Worm (Caenorhabditis elegans): ENCODE measurements around the gene npp-9.

Gene npp-9

DNA sequence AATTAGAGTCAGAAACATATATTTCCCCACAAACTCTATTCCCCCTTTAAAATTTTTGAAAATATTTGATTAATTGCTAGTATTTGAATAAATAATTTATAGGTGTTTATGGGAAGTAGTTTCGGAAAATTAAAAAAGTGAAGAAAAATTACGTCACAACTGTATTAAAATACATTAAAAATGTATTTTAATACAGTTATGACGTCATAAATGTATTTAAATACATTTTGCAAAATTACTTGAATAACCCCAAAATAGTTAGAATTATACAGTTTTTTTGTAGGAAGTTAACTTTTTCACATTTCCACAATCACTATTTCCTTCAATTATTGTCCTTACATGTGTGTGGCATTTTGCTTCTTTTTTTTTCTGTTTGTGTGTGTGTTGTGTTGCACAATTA lies 9.2 kb upstream of the npp-9 start:
- no peak for TF ChIP-seq ceh-16 (tag; optimal IDR thresholded peaks at IDR 0.05)
- no peak for TF ChIP-seq gmeb-1 (tag; optimal IDR thresholded peaks at IDR 0.05)
- no peak for TF ChIP-seq sma-3 (GFP tag; optimal IDR thresholded peaks at IDR 0.05)
- no peak for TF ChIP-seq mbf-1 (tag; optimal IDR thresholded peaks at IDR 0.05)
- TF ChIP-seq peb-1 (tag; optimal IDR thresholded peaks at IDR 0.05): no peak
- no peak for TF ChIP-seq R02D3.7 (tag; optimal IDR thresholded peaks at IDR 0.05)
- no peak for TF ChIP-seq aly-2 (tag; optimal IDR thresholded peaks at IDR 0.05)
- TF ChIP-seq unc-39 (tag; optimal IDR thresholded peaks at IDR 0.05): no peak
- TF ChIP-seq blmp-1 (tag; optimal IDR thresholded peaks at IDR 0.05; ENCODE audit: insufficient read depth): no peak

DNA sequence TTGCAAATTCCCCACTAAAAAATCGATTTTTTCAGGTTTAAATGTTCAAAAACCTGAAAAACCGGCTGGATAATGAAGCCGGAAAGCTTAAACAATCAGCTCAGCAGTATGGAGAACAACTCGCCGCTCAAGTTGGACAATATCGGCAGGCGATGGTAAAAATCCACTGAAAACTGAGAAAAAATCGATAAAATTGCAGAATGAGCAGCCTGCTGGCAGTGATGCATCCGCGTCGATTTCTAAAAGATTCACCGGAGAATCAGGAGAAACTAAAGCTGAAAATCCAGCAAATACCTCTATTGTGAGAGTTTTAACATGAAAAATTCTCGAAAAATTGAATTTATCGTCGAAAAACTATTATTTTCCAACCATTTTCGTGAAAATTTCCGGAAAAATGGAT lies 1.3 kb upstream of the npp-9 start, which contains the start of gene golg-4:
golg-4 (plus strand) TSS at position 34 of the 400 bp plus-strand sequence.
- TF ChIP-seq C34F6.9 (tag; optimal IDR thresholded peaks at IDR 0.05): no peak
- TF ChIP-seq nhr-11 (tag; optimal IDR thresholded peaks at IDR 0.05): no peak
- TF ChIP-seq elt-3 (tag; optimal IDR thresholded peaks at IDR 0.05): no peak
- no peak for TF ChIP-seq nhr-21 (tag; optimal IDR thresholded peaks at IDR 0.05)
- TF ChIP-seq egl-27 (tag; optimal IDR thresholded peaks at IDR 0.05): no peak
- TF ChIP-seq F13H6.1 (tag; optimal IDR thresholded peaks at IDR 0.05): no peak
- no peak for TF ChIP-seq ztf-11 (tag; optimal IDR thresholded peaks at IDR 0.05)
- TF ChIP-seq mdl-1 (tag; optimal IDR thresholded peaks at IDR 0.05): no peak
- TF ChIP-seq blmp-1 (tag; optimal IDR thresholded peaks at IDR 0.05; ENCODE audit: insufficient read depth): no peak
- TF ChIP-seq crh-2 (tag; optimal IDR thresholded peaks at IDR 0.05): no peak
- no peak for TF ChIP-seq ceh-16 (tag; optimal IDR thresholded peaks at IDR 0.05)

DNA sequence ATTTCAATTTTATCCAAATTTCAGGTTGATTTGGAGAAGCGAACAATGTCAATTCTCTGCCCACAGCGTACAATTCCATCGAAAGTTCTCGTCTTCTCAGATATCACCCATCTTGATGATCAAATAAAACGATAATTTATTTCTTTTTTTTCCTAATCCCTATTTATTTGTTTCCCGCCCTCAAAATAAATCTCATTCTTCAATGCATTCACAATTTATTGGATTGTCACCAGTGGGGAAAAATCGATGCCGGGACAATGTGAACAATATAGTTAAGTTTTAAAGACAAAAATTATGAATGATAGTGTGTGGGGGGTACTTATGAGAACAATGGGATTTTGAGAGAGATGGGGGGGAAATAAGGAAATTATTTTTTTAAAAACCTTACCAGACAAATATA lies 3.8 kb downstream of the npp-9 start:
- no peak for TF ChIP-seq gmeb-1 (tag; optimal IDR thresholded peaks at IDR 0.05)
- TF ChIP-seq ceh-82 (tag; optimal IDR thresholded peaks at IDR 0.05): no peak
- TF ChIP-seq mbf-1 (tag; optimal IDR thresholded peaks at IDR 0.05): no peak
- TF ChIP-seq sma-9 (GFP tag; optimal IDR thresholded peaks at IDR 0.05): no peak
- TF ChIP-seq sma-9 (tag; optimal IDR thresholded peaks at IDR 0.05): no peak
- TF ChIP-seq sma-3 (GFP tag; optimal IDR thresholded peaks at IDR 0.05): no peak
- no peak for TF ChIP-seq nhr-6 (tag; optimal IDR thresholded peaks at IDR 0.05)

DNA sequence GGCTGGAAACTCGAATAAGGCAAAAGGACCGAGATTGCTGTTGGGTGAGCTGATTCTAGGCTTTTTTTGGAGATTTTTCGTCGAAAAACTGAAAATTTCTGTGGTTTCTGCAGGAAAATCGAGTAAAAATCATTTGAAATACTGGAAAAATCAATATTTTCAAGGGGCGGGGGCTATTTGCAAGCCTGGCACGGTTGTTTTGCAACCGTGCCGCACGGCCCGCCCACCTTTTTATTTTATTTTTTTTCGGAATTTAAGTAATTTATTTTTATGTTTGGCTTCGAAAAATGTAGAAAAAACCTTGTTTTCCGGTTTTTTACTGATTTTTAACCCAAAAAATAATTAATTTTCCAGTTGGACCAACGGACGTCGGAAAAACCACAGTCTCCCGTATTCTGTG lies 5.8 kb downstream of the npp-9 start:
- TF ChIP-seq unc-55 (GFP tag; optimal IDR thresholded peaks at IDR 0.05) (peak; percentile 31), mbf-1 (tag; optimal IDR thresholded peaks at IDR 0.05) (no peak)

DNA sequence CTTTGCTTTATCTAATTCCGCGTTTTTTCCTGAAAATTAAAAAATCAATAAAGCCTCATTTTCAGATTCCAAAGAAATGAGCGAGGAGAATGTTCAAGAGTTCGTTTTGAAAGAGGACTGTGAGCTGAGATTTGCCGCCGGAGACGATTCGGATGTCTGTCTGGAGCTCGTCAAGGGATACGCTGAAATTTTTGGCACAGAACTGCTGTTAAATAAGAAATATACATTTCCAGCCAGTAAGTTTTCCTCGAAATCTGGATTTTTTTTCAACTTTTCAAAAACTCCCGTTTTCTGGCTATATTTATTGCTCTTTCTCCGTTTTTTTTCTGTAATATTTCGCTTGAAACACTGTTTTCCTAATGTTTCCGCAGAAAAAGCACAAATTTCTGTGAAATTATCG lies 6.6 kb downstream of the npp-9 start, which contains the start of gene clpf-1:
clpf-1 (plus strand) TSS at position 66 of the 400 bp plus-strand sequence.
- peak; percentile 7 for TF ChIP-seq ztf-4 (tag; optimal IDR thresholded peaks at IDR 0.05)
- no peak for TF ChIP-seq fos-1 (tag; optimal IDR thresholded peaks at IDR 0.05)
- TF ChIP-seq ztf-11 (tag; optimal IDR thresholded peaks at IDR 0.05): no peak
- TF ChIP-seq gmeb-1 (tag; optimal IDR thresholded peaks at IDR 0.05): no peak
- no peak for TF ChIP-seq sma-3 (GFP tag; optimal IDR thresholded peaks at IDR 0.05)
- peak; percentile 21 for TF ChIP-seq lin-13 (GFP tag; optimal IDR thresholded peaks at IDR 0.05)

DNA sequence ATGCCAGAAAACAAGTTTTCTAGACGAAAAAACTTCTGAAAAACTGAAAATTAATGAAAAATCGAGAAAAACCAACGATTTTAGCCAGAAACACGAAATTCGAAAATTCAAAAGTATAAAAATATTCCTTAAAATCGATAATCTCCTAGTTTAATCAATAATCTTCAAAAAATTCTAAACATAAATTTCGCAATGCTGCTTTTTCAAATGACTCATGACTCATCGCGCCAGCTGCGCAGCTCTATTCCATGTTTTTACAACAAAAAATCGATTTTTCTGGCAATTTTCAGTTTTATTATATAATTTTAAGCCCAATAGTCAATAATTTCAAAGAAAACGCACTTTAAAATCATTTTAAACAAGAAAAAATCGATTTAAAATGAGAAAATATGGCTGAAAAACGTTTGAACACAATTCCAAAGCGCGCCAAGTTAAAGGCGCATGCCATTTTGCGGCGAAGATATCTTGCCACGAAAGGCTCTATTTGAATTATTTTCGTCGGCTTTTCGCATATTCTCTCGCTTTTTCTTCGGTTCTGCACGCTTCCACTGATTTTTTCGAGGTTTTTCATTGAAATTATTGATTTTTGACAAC lies 8.3 kb downstream of the npp-9 start, which contains the start of gene cri-3:
cri-3 (plus strand) TSS at position 482 of the 594 bp plus-strand sequence.
- TF ChIP-seq lin-39 (tag; optimal IDR thresholded peaks at IDR 0.05): no peak
- peak; percentile 26 for TF ChIP-seq crh-2 (tag; optimal IDR thresholded peaks at IDR 0.05)
- peak; percentile 55 for TF ChIP-seq unc-55 (GFP tag; optimal IDR thresholded peaks at IDR 0.05)
- peak; percentile 40 for TF ChIP-seq gmeb-1 (tag; optimal IDR thresholded peaks at IDR 0.05)
- TF ChIP-seq lin-11 (tag; optimal IDR thresholded peaks at IDR 0.05): no peak
- peak; percentile 32 for TF ChIP-seq nhr-129 (tag; optimal IDR thresholded peaks at IDR 0.05)
- TF ChIP-seq nhr-21 (tag; optimal IDR thresholded peaks at IDR 0.05): no peak
- TF ChIP-seq lsy-2 (tag; optimal IDR thresholded peaks at IDR 0.05): peak in 1 of 2 experiments; percentile 41
- no peak for TF ChIP-seq nhr-11 (tag; optimal IDR thresholded peaks at IDR 0.05)
- no peak for TF ChIP-seq alr-1 (tag; optimal IDR thresholded peaks at IDR 0.05)
- TF ChIP-seq C34F6.9 (tag; optimal IDR thresholded peaks at IDR 0.05): peak; percentile 56
